Fruit fly (Drosophila melanogaster) whole organism, wandering third instar larva: ENCODE measurements around the gene meng.

Experiments used
- Abd-B ChIP-seq: fragments of >200 bp; optimal IDR thresholded peaks from 2 replicates; lab custom pipeline; 2017; ENCODE audit warnings: missing biosample characterization, missing genetic modification characterization
- Dfd ChIP-seq: fragments of >200 bp; optimal IDR thresholded peaks from 2 replicates; lab custom pipeline; 2017; ENCODE audit warnings: missing biosample characterization, missing genetic modification characterization
- GATAd ChIP-seq: sonication (Bioruptor generic); optimal IDR thresholded peaks from 2 replicates; lab custom pipeline; 2016; ENCODE audit warnings: missing biosample characterization, missing genetic modification characterization
- OdsH ChIP-seq: fragments of 200-800 bp; sonication (Bioruptor generic); optimal IDR thresholded peaks from 2 replicates; lab custom pipeline; 2016; ENCODE audit warnings: missing biosample characterization, mild to moderate bottlenecking, missing genetic modification characterization
- dsf ChIP-seq: sonication (Bioruptor generic); optimal IDR thresholded peaks from 2 replicates; lab custom pipeline; 2016; ENCODE audit warnings: missing biosample characterization, missing genetic modification characterization, borderline replicate concordance
- ey ChIP-seq: fragments of 200-800 bp; sonication (Bioruptor generic); optimal IDR thresholded peaks from 2 replicates; lab custom pipeline; 2016; ENCODE audit warnings: missing biosample characterization, missing genetic modification characterization
- psq ChIP-seq: fragments of 200-800 bp; sonication (Bioruptor generic); optimal IDR thresholded peaks from 3 replicates; lab custom pipeline; 2017; ENCODE audit warnings: missing biosample characterization, mild to moderate bottlenecking, missing genetic modification characterization, moderate library complexity
- usp ChIP-seq: fragments of >200 bp; optimal IDR thresholded peaks from 2 replicates; lab custom pipeline; 2017; ENCODE audit warnings: missing biosample characterization, missing genetic modification characterization

DNA sequence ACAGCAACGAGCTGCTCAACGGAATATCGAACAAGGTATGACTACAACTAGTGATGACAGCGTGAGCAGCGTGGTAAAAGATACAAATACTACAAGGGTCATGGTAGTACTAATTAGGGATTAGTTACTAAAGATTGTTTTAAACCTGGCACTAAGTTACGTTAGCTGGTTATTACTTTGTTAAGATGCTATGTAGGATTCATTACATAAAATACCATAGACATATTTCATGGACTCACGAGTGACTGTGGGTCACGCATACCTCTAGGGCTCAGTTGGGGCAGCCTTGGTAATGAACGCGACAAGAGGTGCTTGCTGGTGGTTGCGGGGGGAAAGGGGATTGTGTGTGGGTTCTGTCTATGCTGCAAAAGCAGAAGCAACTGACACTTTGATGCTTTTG is 32.6 kb downstream of the meng start:
- TF ChIP-seq Dfd (GFP tag; lab: Kevin White, UChicago), result no peak
- no peak for TF ChIP-seq GATAd (GFP tag; lab: Kevin White, UChicago)
- no peak for TF ChIP-seq usp (GFP tag; lab: Kevin White, UChicago)
- no peak for TF ChIP-seq dsf
- TF ChIP-seq psq, result no peak
- no peak for TF ChIP-seq Abd-B (GFP tag; lab: Kevin White, UChicago)
- no peak for TF ChIP-seq ey
- TF ChIP-seq OdsH, result no peak
